Fruit fly (Drosophila melanogaster): Measurements from ENCODE around the gene CG3961.

The CG3961 gene

DNA sequence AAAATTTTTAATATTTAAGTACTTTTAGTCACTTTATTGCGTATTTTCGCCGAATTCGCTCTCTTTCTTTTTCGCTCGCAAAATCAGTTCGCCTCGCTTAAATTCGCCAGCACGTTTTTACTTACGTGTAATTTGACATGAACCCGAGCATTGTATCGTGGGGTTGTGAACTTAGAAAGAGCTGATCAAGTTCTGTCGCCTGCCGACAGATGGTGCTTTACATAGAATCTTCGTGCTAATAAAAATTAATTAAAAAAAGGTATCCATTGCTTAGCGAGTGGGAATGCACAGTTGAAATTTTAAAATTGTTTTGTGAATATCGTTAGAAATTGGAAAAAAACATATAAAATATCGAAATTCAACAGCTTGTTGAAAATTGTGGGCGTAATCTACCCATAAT lies 41.8 kb downstream of the CG3961 start (continued):
- peak; percentile 33 for TF ChIP-seq tio (GFP tag; optimal IDR thresholded peaks at IDR 0.05)
- TF ChIP-seq HLH3B (GFP tag; IDR thresholded peaks at IDR 0.05), result no peak; the same call in 1 of the 2 replicates
- peak; percentile 65 for TF ChIP-seq HmgD (GFP tag; optimal IDR thresholded peaks at IDR 0.05)
- peak; percentile 35 for TF ChIP-seq CG2202 (tag; optimal IDR thresholded peaks at IDR 0.05)
- TF ChIP-seq fd96Cb (tag; optimal IDR thresholded peaks at IDR 0.05), result peak; percentile 14
- TF ChIP-seq gcm2 (GFP tag; optimal IDR thresholded peaks at IDR 0.05), result peak; percentile 21
- no peak for TF ChIP-seq ATbp (GFP tag; optimal IDR thresholded peaks at IDR 0.05)

- TF ChIP-seq CG14860 (GFP tag; IDR thresholded peaks at IDR 0.05; ENCODE audit: partially characterized antibody) (peak; percentile 14; the same call in 1 of the 3 replicates), CTCF (GFP tag; optimal IDR thresholded peaks at IDR 0.05) (peak; percentile 80), exex (tag; optimal IDR thresholded peaks at IDR 0.05) (peak; percentile 12), Hr78 (GFP tag; optimal IDR thresholded peaks at IDR 0.05) (peak in 1 of 2 experiments; percentile 22), BtbVII (GFP tag; optimal IDR thresholded peaks at IDR 0.05) (peak; percentile 28), Jarid2 (GFP tag; optimal IDR thresholded peaks at IDR 0.05) (peak; percentile 0), pan (optimal IDR thresholded peaks at IDR 0.05) (no peak), pan (GFP tag; optimal IDR thresholded peaks at IDR 0.05 in 1 of 2, IDR thresholded peaks at IDR 0.05 in 1 of 2) (no peak), zf30C (GFP tag; optimal IDR thresholded peaks at IDR 0.05) (peak; percentile 7), sug (tag; optimal IDR thresholded peaks at IDR 0.05) (peak; percentile 20), gem (tag; optimal IDR thresholded peaks at IDR 0.05) (peak; percentile 2), CG11504 (tag; optimal IDR thresholded peaks at IDR 0.05) (peak; percentile 14), D19A (tag; optimal IDR thresholded peaks at IDR 0.05) (peak; percentile 2), CG12071 (GFP tag; optimal IDR thresholded peaks at IDR 0.05) (peak; percentile 3), tll (GFP tag; optimal IDR thresholded peaks at IDR 0.05) (no peak), sd (tag; optimal IDR thresholded peaks at IDR 0.05) (peak; percentile 46), CG18262 (tag; optimal IDR thresholded peaks at IDR 0.05) (peak; percentile 28), Awh (GFP tag; IDR thresholded peaks at IDR 0.05) (no peak), CG17186 (GFP tag; optimal IDR thresholded peaks at IDR 0.05) (no peak), Meics (GFP tag; optimal IDR thresholded peaks at IDR 0.05) (peak; percentile 27), Hmr (GFP tag; optimal IDR thresholded peaks at IDR 0.05) (peak; percentile 28), sens (GFP tag) (peak; percentile 38), dmrt99B (tag; optimal IDR thresholded peaks at IDR 0.05) (peak; percentile 24), Stat92E (GFP tag; optimal IDR thresholded peaks at IDR 0.05) (no peak), h (optimal IDR thresholded peaks at IDR 0.05) (no peak), CG14710 (tag; optimal IDR thresholded peaks at IDR 0.05) (peak; percentile 25), Xrp1 (GFP tag; IDR thresholded peaks at IDR 0.05) (no peak), CG13287 (GFP tag; IDR thresholded peaks at IDR 0.05; ENCODE audit: partially characterized antibody) (peak; percentile 34; the same call in 1 of the 2 replicates), vnd (GFP tag; IDR thresholded peaks at IDR 0.05; ENCODE audit: partially characterized antibody) (peak; percentile 28; the same call in 1 of the 3 replicates), CG7357 (GFP tag; IDR thresholded peaks at IDR 0.05) (no peak), CG6813 (GFP tag; optimal IDR thresholded peaks at IDR 0.05) (peak; percentile 53), tap (tag; optimal IDR thresholded peaks at IDR 0.05) (peak; percentile 10), luna (GFP tag; optimal IDR thresholded peaks at IDR 0.05) (no peak), amos (GFP tag; IDR thresholded peaks at IDR 0.05; ENCODE audit: partially characterized antibody) (peak; percentile 19; the same call in 1 of the 2 replicates), Nf-YA (GFP tag; IDR thresholded peaks at IDR 0.05) (no peak), mirr (GFP tag; optimal IDR thresholded peaks at IDR 0.05) (peak; percentile 45), CG6791 (GFP tag; IDR thresholded peaks at IDR 0.05; ENCODE audit: partially characterized antibody) (0 out of 3 replicates have a peak, but pooled peaks have one; percentile 23), row (GFP tag; IDR thresholded peaks at IDR 0.05) (peak; percentile 30; the same call in 1 of the 3 replicates), aop (GFP tag; IDR thresholded peaks at IDR 0.05) (no peak), CG15269 (tag; optimal IDR thresholded peaks at IDR 0.05) (peak; percentile 13), CG13894 (tag; optimal IDR thresholded peaks at IDR 0.05) (peak; percentile 42)
Observed at dm6 chr3L:18846272-18846741, 44.0 kb downstream of the CG3961 start.

All from whole organism, embryonic.